Worm (Caenorhabditis elegans) whole organism, L3 larva: Measurements from ENCODE around the gene srw-22.
"Not testable (repeated sequence)": the region's sequence is repeated elsewhere in the genome, so short reads cannot be mapped to it uniquely, and the experiment has no call there.

Experiments used
- R02D3.7 ChIP-seq: fragments of 150-350 bp; optimal IDR thresholded peaks from 2 replicates; lab custom pipeline; 2014; ENCODE audit warnings: missing biosample characterization, missing genetic modification characterization
- ZK546.5 ChIP-seq: sonication (generic microtip); optimal IDR thresholded peaks from 2 replicates; lab custom pipeline; 2017; ENCODE audit warnings: missing biosample characterization, missing genetic modification characterization
- aly-2 ChIP-seq: fragments of 150-350 bp; optimal IDR thresholded peaks from 2 replicates; lab custom pipeline; 2014; ENCODE audit warnings: missing biosample characterization, missing genetic modification characterization
- ama-1 ChIP-seq: fragments of 150-350 bp; optimal IDR thresholded peaks from 2 replicates; lab custom pipeline; 2018
- ceh-16 ChIP-seq: sonication (generic microtip); optimal IDR thresholded peaks from 2 replicates; lab custom pipeline; 2017; ENCODE audit warnings: missing biosample characterization, missing genetic modification characterization
- ceh-28 ChIP-seq: fragments of 150-350 bp; optimal IDR thresholded peaks from 2 replicates; lab custom pipeline; 2014; ENCODE audit warnings: missing biosample characterization, missing genetic modification reagents, missing genetic modification characterization
- ceh-82 ChIP-seq: fragments of 150-350 bp; optimal IDR thresholded peaks from 2 replicates; lab custom pipeline; 2014; ENCODE audit warnings: missing biosample characterization, missing genetic modification characterization
- ceh-9 ChIP-seq: sonication (generic microtip); optimal IDR thresholded peaks from 2 replicates; lab custom pipeline; 2018; ENCODE audit warnings: missing biosample characterization, missing genetic modification characterization
- egl-27 ChIP-seq: sonication (generic microtip); optimal IDR thresholded peaks from 4 replicates; lab custom pipeline; 2017; ENCODE audit warnings: missing biosample characterization, missing genetic modification reagents, missing genetic modification characterization
- elt-1 ChIP-seq: fragments of 150-350 bp; optimal IDR thresholded peaks from 2 replicates; lab custom pipeline; 2014; ENCODE audit warnings: missing biosample characterization, missing genetic modification characterization
- elt-3 ChIP-seq, 3 experiments: fragments of 150-350 bp in 1 of 3; sonication (generic microtip) in 2 of 3; optimal IDR thresholded peaks; 2 replicates in 2 of 3; 4 replicates in 1 of 3; lab custom pipeline; 2014 to 2017; ENCODE audit warnings: missing biosample characterization in 3 of 3, missing genetic modification characterization in 3 of 3
- eor-1 ChIP-seq, 2 experiments: fragments of 150-350 bp; optimal IDR thresholded peaks; 2 replicates each; lab custom pipeline; 2014 to 2018; ENCODE audit warnings: missing biosample characterization in 2 of 2, missing genetic modification characterization in 2 of 2
- fkh-10 ChIP-seq: sonication (generic microtip); optimal IDR thresholded peaks from 2 replicates; lab custom pipeline; 2017; ENCODE audit warnings: missing biosample characterization, missing genetic modification reagents, missing genetic modification characterization
- fkh-2 ChIP-seq: fragments of 150-350 bp; optimal IDR thresholded peaks from 2 replicates; lab custom pipeline; 2014; ENCODE audit warnings: missing biosample characterization, missing genetic modification reagents, missing genetic modification characterization
- fos-1 ChIP-seq: fragments of 150-350 bp; optimal IDR thresholded peaks from 2 replicates; lab custom pipeline; 2014; ENCODE audit warnings: missing biosample characterization, missing genetic modification characterization
- hmg-11 ChIP-seq: sonication (generic microtip); optimal IDR thresholded peaks from 2 replicates; lab custom pipeline; 2016; ENCODE audit warnings: missing genetic modification characterization, missing compliant biosample characterization
- jun-1 ChIP-seq: fragments of 150-350 bp; optimal IDR thresholded peaks from 2 replicates; lab custom pipeline; 2014; ENCODE audit warnings: missing biosample characterization, missing genetic modification reagents, missing genetic modification characterization
- lin-15B ChIP-seq: fragments of 150-350 bp; optimal IDR thresholded peaks from 2 replicates; lab custom pipeline; 2014; ENCODE audit warnings: missing biosample characterization, missing genetic modification characterization
- lsy-12 ChIP-seq: sonication (generic microtip); optimal IDR thresholded peaks from 2 replicates; lab custom pipeline; 2016; ENCODE audit warnings: mild to moderate bottlenecking, missing genetic modification characterization, missing compliant biosample characterization
- mdl-1 ChIP-seq: fragments of 150-350 bp; optimal IDR thresholded peaks from 2 replicates; lab custom pipeline; 2014; ENCODE audit warnings: missing biosample characterization, missing genetic modification characterization
- nfya-1 ChIP-seq: sonication (generic microtip); optimal IDR thresholded peaks from 2 replicates; lab custom pipeline; 2017; ENCODE audit warnings: missing genetic modification characterization, mild to moderate bottlenecking, missing compliant biosample characterization, antibody characterized with exemption, moderate library complexity; ENCODE audit not compliant: insufficient read depth
- nhr-11 ChIP-seq: fragments of 150-350 bp; optimal IDR thresholded peaks from 2 replicates; lab custom pipeline; 2014; ENCODE audit warnings: missing biosample characterization, missing genetic modification characterization
- nhr-12 ChIP-seq: fragments of 150-350 bp; optimal IDR thresholded peaks from 2 replicates; lab custom pipeline; 2014; ENCODE audit warnings: missing biosample characterization, missing genetic modification characterization
- nhr-23 ChIP-seq: fragments of 150-350 bp; optimal IDR thresholded peaks from 2 replicates; lab custom pipeline; 2014; ENCODE audit warnings: missing biosample characterization, missing genetic modification reagents, missing genetic modification characterization
- nhr-237 ChIP-seq: fragments of 150-350 bp; optimal IDR thresholded peaks from 2 replicates; lab custom pipeline; 2014; ENCODE audit warnings: missing biosample characterization, missing genetic modification characterization
- nhr-28 ChIP-seq: fragments of 150-350 bp; optimal IDR thresholded peaks from 2 replicates; lab custom pipeline; 2014; ENCODE audit warnings: missing biosample characterization, missing genetic modification characterization
- nhr-76 ChIP-seq: fragments of 150-350 bp; sonication (generic microtip); optimal IDR thresholded peaks from 5 replicates; lab custom pipeline; 2014; ENCODE audit warnings: missing biosample characterization, missing genetic modification characterization
- nhr-77 ChIP-seq: fragments of 150-350 bp; optimal IDR thresholded peaks from 2 replicates; lab custom pipeline; 2014; ENCODE audit warnings: missing biosample characterization, missing genetic modification characterization
- pha-4 ChIP-seq: fragments of 150-350 bp; optimal IDR thresholded peaks from 2 replicates; lab custom pipeline; 2014; ENCODE audit warnings: missing biosample characterization, missing genetic modification reagents, missing genetic modification characterization
- sea-2 ChIP-seq: fragments of 150-350 bp; sonication (generic microtip); optimal IDR thresholded peaks from 4 replicates; lab custom pipeline; 2014; ENCODE audit warnings: missing biosample characterization, missing genetic modification reagents, missing genetic modification characterization
- skn-1 ChIP-seq: fragments of 150-350 bp; optimal IDR thresholded peaks from 2 replicates; lab custom pipeline; 2014; ENCODE audit warnings: missing biosample characterization, missing genetic modification characterization
- snpc-4 ChIP-seq: fragments of 150-350 bp; optimal IDR thresholded peaks from 2 replicates; lab custom pipeline; 2014; ENCODE audit warnings: missing biosample characterization, missing genetic modification characterization
- tbx-2 ChIP-seq: sonication (generic microtip); optimal IDR thresholded peaks from 2 replicates; lab custom pipeline; 2016; ENCODE audit warnings: mild to moderate bottlenecking, missing genetic modification characterization, missing compliant biosample characterization
- unc-39 ChIP-seq: sonication (generic microtip); optimal IDR thresholded peaks from 4 replicates; lab custom pipeline; 2017; ENCODE audit warnings: missing biosample characterization, missing genetic modification characterization
- zag-1 ChIP-seq: fragments of 150-350 bp; optimal IDR thresholded peaks from 2 replicates; lab custom pipeline; 2014; ENCODE audit warnings: missing biosample characterization, missing genetic modification characterization
- ztf-4 ChIP-seq: fragments of 150-350 bp; optimal IDR thresholded peaks from 2 replicates; lab custom pipeline; 2014; ENCODE audit warnings: missing biosample characterization, missing genetic modification characterization

srw-22 gene

ce11 chrV:15262336-15262735, 6.1 kb upstream of the srw-22 start, which contains the start of gene M01B2.10:
Gene M01B2.10, minus strand, starts transcription at chrV:15262436.
- TF ChIP-seq hmg-11 (tag; lab: Kevin White, UChicago); mdl-1 (tag; lab: Kevin White, UChicago); nhr-237: not testable (repeated sequence)
- TF ChIP-seq, all 47 proteins: peak for 0; not testable (repeated sequence) for 47

- TF ChIP-seq egl-27 (tag; lab: Kevin White, UChicago) (no peak), lsy-12 (no peak), ceh-82 (tag; lab: Kevin White, UChicago) (no peak), snpc-4 (tag; lab: Kevin White, UChicago) (no peak), eor-1 (tag; optimal IDR thresholded peaks at IDR 0.05; lab: Kevin White, UChicago) (no peak), fkh-2 (tag; lab: Kevin White, UChicago) (no peak), nhr-12 (tag; lab: Kevin White, UChicago) (no peak), ceh-9 (no peak), nhr-76 (tag; lab: Kevin White, UChicago) (no peak), fkh-10 (GFP tag; lab: Kevin White, UChicago) (no peak), sea-2 (GFP tag; lab: Kevin White, UChicago) (no peak), nhr-77 (tag; lab: Kevin White, UChicago) (no peak), nhr-237 (no peak), ama-1 (lab: Kevin White, UChicago) (no peak), pha-4 (tag; lab: Kevin White, UChicago) (no peak), jun-1 (tag; lab: Kevin White, UChicago) (no peak), tbx-2 (no peak), unc-39 (tag; lab: Kevin White, UChicago) (no peak)
Measured at ce11 chrV:15264131-15264530, 4.3 kb upstream of the srw-22 start, which contains the start of gene M01B2.12. Gene M01B2.12, minus strand, starts transcription at chrV:15264231.

ce11 chrV:15265814-15266213, 2.6 kb upstream of the srw-22 start, which contains the start of gene M01B2.13:
Gene M01B2.13, minus strand, starts transcription at chrV:15265914.
- TF ChIP-seq ZK546.5 (no peak), tbx-2 (no peak), eor-1 (tag; optimal IDR thresholded peaks at IDR 0.05; lab: Kevin White, UChicago) (no peak), ceh-16 (tag; lab: Kevin White, UChicago) (no peak), ceh-82 (tag; lab: Kevin White, UChicago) (no peak), nhr-23 (tag; lab: Kevin White, UChicago) (no peak), fkh-2 (tag; lab: Kevin White, UChicago) (no peak), snpc-4 (tag; lab: Kevin White, UChicago) (no peak), zag-1 (tag; lab: Kevin White, UChicago) (no peak), unc-39 (tag; lab: Kevin White, UChicago) (no peak), R02D3.7 (tag; lab: Kevin White, UChicago) (no peak), skn-1 (no peak)

ce11 chrV:15267405-15267804, 997 bp upstream of the srw-22 start, which contains the start of gene T10H4.13:
Gene T10H4.13, minus strand, starts transcription at chrV:15267505.
- no peak for TF ChIP-seq elt-1 (tag; lab: Kevin White, UChicago)
- no peak for TF ChIP-seq fos-1 (tag; lab: Kevin White, UChicago)
- TF ChIP-seq nhr-12 (tag; lab: Kevin White, UChicago), result no peak
- no peak for TF ChIP-seq nhr-11 (tag; lab: Kevin White, UChicago)
- TF ChIP-seq eor-1 (tag; optimal IDR thresholded peaks at IDR 0.05; lab: Kevin White, UChicago), result no peak
- TF ChIP-seq ceh-28 (tag; lab: Kevin White, UChicago), result no peak
- no peak for TF ChIP-seq nhr-77 (tag; lab: Kevin White, UChicago)
- no peak for TF ChIP-seq lin-15B (tag; lab: Kevin White, UChicago)
- no peak for TF ChIP-seq aly-2 (tag; lab: Kevin White, UChicago)
- no peak for TF ChIP-seq elt-3 (tag; optimal IDR thresholded peaks at IDR 0.05; lab: Kevin White, UChicago)
- TF ChIP-seq nhr-28, result no peak
- TF ChIP-seq fkh-10 (GFP tag; lab: Kevin White, UChicago), result no peak
- TF ChIP-seq ztf-4 (tag; lab: Kevin White, UChicago), result no peak
- no peak for TF ChIP-seq ceh-82 (tag; lab: Kevin White, UChicago)
- no peak for TF ChIP-seq nfya-1 (tag; lab: Kevin White, UChicago)
- no peak for TF ChIP-seq nhr-237
- TF ChIP-seq zag-1 (tag; lab: Kevin White, UChicago), result no peak
